Fruit fly (Drosophila melanogaster): ENCODE results near the gene CG18284.

CG18284 gene

DNA sequence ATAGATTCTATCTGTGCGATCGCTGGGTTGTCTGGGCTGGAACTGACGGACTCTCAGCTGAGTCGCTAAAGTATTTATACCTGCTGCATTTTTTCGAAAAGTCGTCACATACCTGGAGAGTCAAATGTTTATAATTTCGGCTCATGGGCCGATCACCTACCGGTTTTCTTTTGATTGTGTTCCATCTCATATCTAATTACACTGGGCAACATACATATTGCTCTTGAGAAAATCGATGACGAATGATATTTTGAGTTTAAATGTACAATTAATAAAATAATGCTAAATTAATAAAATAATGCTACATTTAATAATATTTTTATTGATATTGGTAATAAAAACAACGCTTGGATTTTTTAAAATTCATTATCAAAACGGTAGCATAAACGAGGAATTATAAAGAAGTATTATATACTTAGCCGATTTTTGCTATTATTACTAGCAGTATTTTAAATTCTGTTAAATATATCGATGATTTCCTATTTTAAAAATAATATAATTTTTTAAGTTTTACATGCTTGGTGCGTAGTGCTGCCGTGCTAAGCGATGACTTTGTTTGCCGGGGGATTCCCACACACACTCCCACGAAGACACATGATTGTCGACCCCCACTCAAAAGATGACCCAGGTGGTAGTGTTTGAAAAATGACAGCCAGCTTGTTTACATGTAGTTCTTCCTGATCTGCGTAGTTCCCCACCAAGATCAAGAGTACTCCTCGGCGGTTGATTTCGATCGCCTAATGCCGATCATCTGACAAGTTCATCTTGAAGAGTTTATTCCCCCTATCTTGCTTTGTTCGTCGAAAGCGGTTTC, 45.7 kb downstream of the CG18284 start, which contains the start of gene CG7294 (continued):
- TF ChIP-seq Six4 (GFP tag; optimal IDR thresholded peaks at IDR 0.05) (no peak), E2f1 (GFP tag; IDR thresholded peaks at IDR 0.05) (no peak), CG31224 (GFP tag; IDR thresholded peaks at IDR 0.05) (no peak), grn (GFP tag; optimal IDR thresholded peaks at IDR 0.05) (peak; percentile 42), eve (GFP tag; optimal IDR thresholded peaks at IDR 0.05) (no peak), CG4617 (GFP tag; optimal IDR thresholded peaks at IDR 0.05; ENCODE audit: borderline replicate concordance) (no peak), ap (GFP tag; IDR thresholded peaks at IDR 0.05) (no peak), Ssrp (tag; optimal IDR thresholded peaks at IDR 0.05) (peak; percentile 5), CG13624 (GFP tag; optimal IDR thresholded peaks at IDR 0.05) (no peak), CG13424 (tag; optimal IDR thresholded peaks at IDR 0.05) (no peak), CG16779 (GFP tag; IDR thresholded peaks at IDR 0.05) (no peak), CG13296 (GFP tag; optimal IDR thresholded peaks at IDR 0.05) (no peak), Atf-2 (GFP tag; optimal IDR thresholded peaks at IDR 0.05) (no peak), CG4282 (GFP tag; optimal IDR thresholded peaks at IDR 0.05) (no peak), CG2129 (GFP tag; IDR thresholded peaks at IDR 0.05; ENCODE audit: partially characterized antibody) (no peak), tap (tag; optimal IDR thresholded peaks at IDR 0.05) (no peak), Hr51 (GFP tag; optimal IDR thresholded peaks at IDR 0.05) (peak in 1 of 2 experiments; percentile 28), CG10565 (GFP tag; optimal IDR thresholded peaks at IDR 0.05) (no peak), CG11456 (GFP tag; IDR thresholded peaks at IDR 0.05) (no peak), zen (tag; optimal IDR thresholded peaks at IDR 0.05) (no peak), CG18599 (GFP tag; optimal IDR thresholded peaks at IDR 0.05) (no peak), CG7271 (tag; optimal IDR thresholded peaks at IDR 0.05) (no peak), CG8478 (optimal IDR thresholded peaks at IDR 0.05) (no peak), CG14667 (GFP tag; IDR thresholded peaks at IDR 0.05) (no peak), sqz (GFP tag; optimal IDR thresholded peaks at IDR 0.05) (no peak), chm (GFP tag; IDR thresholded peaks at IDR 0.05) (no peak), CoRest (tag; optimal IDR thresholded peaks at IDR 0.05) (peak; percentile 35), abd-A (tag; optimal IDR thresholded peaks at IDR 0.05) (peak; percentile 8), ro (GFP tag; IDR thresholded peaks at IDR 0.05) (no peak), peb (GFP tag; IDR thresholded peaks at IDR 0.05) (no peak), CG13123 (GFP tag; optimal IDR thresholded peaks at IDR 0.05) (no peak), CG11696 (GFP tag; IDR thresholded peaks at IDR 0.05) (no peak), slbo (GFP tag; IDR thresholded peaks at IDR 0.05) (no peak), CG17186 (GFP tag; optimal IDR thresholded peaks at IDR 0.05) (no peak), CG1529 (GFP tag; optimal IDR thresholded peaks at IDR 0.05) (no peak), gsb (GFP tag; IDR thresholded peaks at IDR 0.05) (no peak), CG10462 (GFP tag; optimal IDR thresholded peaks at IDR 0.05) (no peak), CG15269 (tag; optimal IDR thresholded peaks at IDR 0.05) (no peak), CG11093 (GFP tag; IDR thresholded peaks at IDR 0.05) (no peak), schlank (tag; optimal IDR thresholded peaks at IDR 0.05) (no peak), grau (tag; optimal IDR thresholded peaks at IDR 0.05) (peak; percentile 50), row (GFP tag; IDR thresholded peaks at IDR 0.05) (peak; percentile 21; the same call in 1 of the 3 replicates), CG8765 (GFP tag; IDR thresholded peaks at IDR 0.05) (no peak), phol (tag; optimal IDR thresholded peaks at IDR 0.05) (peak; percentile 38), Myb (GFP tag; optimal IDR thresholded peaks at IDR 0.05) (no peak), CG15601 (tag; optimal IDR thresholded peaks at IDR 0.05) (no peak), bsh (GFP tag; optimal IDR thresholded peaks at IDR 0.05) (peak in 1 of 2 experiments; percentile 32), ftz-f1 (GFP tag; optimal IDR thresholded peaks at IDR 0.05) (no peak), cg (GFP tag; optimal IDR thresholded peaks at IDR 0.05) (no peak)
